Worm (Caenorhabditis elegans) whole organism, late embryonic: ENCODE data around the gene K08D10.10.

ENCODE experiments used
- C08G9.2 ChIP-seq: sonication (generic microtip); optimal IDR thresholded peaks from 2 replicates; lab custom pipeline; 2016; ENCODE audit warnings: mild to moderate bottlenecking, missing genetic modification characterization, moderate library complexity, missing compliant biosample characterization
- F13H6.1 ChIP-seq: sonication (generic microtip); optimal IDR thresholded peaks from 2 replicates; lab custom pipeline; 2016; ENCODE audit warnings: missing genetic modification characterization, missing compliant biosample characterization
- K02D7.2 ChIP-seq: sonication (generic microtip); optimal IDR thresholded peaks from 2 replicates; lab custom pipeline; 2017; ENCODE audit warnings: mild to moderate bottlenecking, missing genetic modification characterization, missing compliant biosample characterization
- ceh-14 ChIP-seq: sonication (generic microtip); optimal IDR thresholded peaks from 2 replicates; lab custom pipeline; 2016; ENCODE audit warnings: missing genotype, missing genetic modification characterization, missing compliant biosample characterization
- ceh-18 ChIP-seq: sonication (generic microtip); optimal IDR thresholded peaks from 2 replicates; lab custom pipeline; 2016; ENCODE audit warnings: missing genetic modification characterization, missing compliant biosample characterization
- ceh-22 ChIP-seq: sonication (generic microtip); optimal IDR thresholded peaks from 2 replicates; lab custom pipeline; 2017; ENCODE audit warnings: missing biosample characterization, missing genetic modification characterization
- ceh-24 ChIP-seq: sonication (generic microtip); optimal IDR thresholded peaks from 2 replicates; lab custom pipeline; 2016; ENCODE audit warnings: mild to moderate bottlenecking, missing genetic modification characterization, missing compliant biosample characterization
- ceh-30 ChIP-seq: fragments of 150-350 bp; optimal IDR thresholded peaks from 2 replicates; lab custom pipeline; 2014; ENCODE audit warnings: missing biosample characterization, missing genetic modification characterization
- ceh-31 ChIP-seq: sonication (generic microtip); optimal IDR thresholded peaks from 2 replicates; lab custom pipeline; 2016; ENCODE audit warnings: missing genetic modification characterization, missing compliant biosample characterization
- ceh-45 ChIP-seq: fragments of 200-800 bp; sonication (Bioruptor generic); IDR thresholded peaks from 2 replicates; pipeline ENCODE4 v1.3.6; 2022; ENCODE audit warnings: missing genetic modification reagents, missing genetic modification characterization, missing compliant biosample characterization
- ceh-48 ChIP-seq: sonication (generic microtip); optimal IDR thresholded peaks from 2 replicates; lab custom pipeline; 2016; ENCODE audit warnings: missing genetic modification characterization, inconsistent platforms, missing compliant biosample characterization
- ceh-6 ChIP-seq: fragments of 200-800 bp; sonication (Bioruptor generic); optimal IDR thresholded peaks from 2 replicates; lab custom pipeline; 2018; ENCODE audit warnings: mild to moderate bottlenecking, missing genetic modification characterization, missing compliant biosample characterization
- dmd-4 ChIP-seq: sonication (generic microtip); optimal IDR thresholded peaks from 2 replicates; lab custom pipeline; 2016; ENCODE audit warnings: borderline replicate concordance, missing genetic modification characterization, missing compliant biosample characterization
- elt-2 ChIP-seq: sonication (generic microtip); optimal IDR thresholded peaks from 2 replicates; lab custom pipeline; 2016; ENCODE audit warnings: missing genetic modification reagents, missing genetic modification characterization, missing compliant biosample characterization
- eyg-1 ChIP-seq: sonication (generic microtip); optimal IDR thresholded peaks from 2 replicates; lab custom pipeline; 2016; ENCODE audit warnings: missing genotype, missing genetic modification characterization, missing compliant biosample characterization
- fkh-6 ChIP-seq: sonication (generic microtip); optimal IDR thresholded peaks from 2 replicates; lab custom pipeline; 2016; ENCODE audit warnings: missing genetic modification characterization, missing compliant biosample characterization
- gmeb-2 ChIP-seq: sonication (generic microtip); optimal IDR thresholded peaks from 2 replicates; lab custom pipeline; 2016; ENCODE audit warnings: missing genetic modification characterization, inconsistent platforms, missing compliant biosample characterization
- hlh-15 ChIP-seq: sonication (generic microtip); optimal IDR thresholded peaks from 2 replicates; lab custom pipeline; 2016; ENCODE audit warnings: missing genetic modification characterization, missing compliant biosample characterization
- lim-6 ChIP-seq: sonication (generic microtip); optimal IDR thresholded peaks from 2 replicates; lab custom pipeline; 2016; ENCODE audit warnings: missing genetic modification characterization, missing compliant biosample characterization
- madf-2 ChIP-seq: sonication (generic microtip); optimal IDR thresholded peaks from 2 replicates; lab custom pipeline; 2017; ENCODE audit warnings: missing genetic modification characterization, missing compliant biosample characterization
- mec-3 ChIP-seq: sonication (generic microtip); optimal IDR thresholded peaks from 2 replicates; lab custom pipeline; 2016; ENCODE audit warnings: borderline replicate concordance, missing genetic modification characterization, missing compliant biosample characterization
- nfya-1 ChIP-seq: sonication (generic microtip); optimal IDR thresholded peaks from 2 replicates; lab custom pipeline; 2017; ENCODE audit warnings: missing genetic modification characterization, mild to moderate bottlenecking, missing compliant biosample characterization, antibody characterized with exemption, moderate library complexity
- nhr-11 ChIP-seq: fragments of 150-350 bp; optimal IDR thresholded peaks from 2 replicates; lab custom pipeline; 2014; ENCODE audit warnings: missing biosample characterization, missing genetic modification characterization
- nhr-232 ChIP-seq: sonication (generic microtip); optimal IDR thresholded peaks from 2 replicates; lab custom pipeline; 2016; ENCODE audit warnings: missing genetic modification characterization, missing compliant biosample characterization
- npax-4 ChIP-seq: sonication (generic microtip); optimal IDR thresholded peaks from 2 replicates; lab custom pipeline; 2016; ENCODE audit warnings: missing genetic modification characterization, missing compliant biosample characterization
- odd-2 ChIP-seq: sonication (generic microtip); optimal IDR thresholded peaks from 2 replicates; lab custom pipeline; 2017; ENCODE audit warnings: antibody characterized with exemption, mild to moderate bottlenecking, missing genetic modification characterization, missing compliant biosample characterization
- pag-3 ChIP-seq: sonication (generic microtip); optimal IDR thresholded peaks from 2 replicates; lab custom pipeline; 2016; ENCODE audit warnings: missing compliant biosample characterization, missing genetic modification characterization, borderline replicate concordance
- pax-1 ChIP-seq: fragments of 150-350 bp; optimal IDR thresholded peaks from 2 replicates; lab custom pipeline; 2014; ENCODE audit warnings: missing biosample characterization, missing genetic modification characterization
- pha-2 ChIP-seq: sonication (generic microtip); optimal IDR thresholded peaks from 2 replicates; lab custom pipeline; 2017; ENCODE audit warnings: mild to moderate bottlenecking, missing genetic modification characterization, missing compliant biosample characterization
- pha-4 ChIP-seq: fragments of 150-350 bp; optimal IDR thresholded peaks from 2 replicates; lab custom pipeline; 2018; ENCODE audit warnings: missing biosample characterization, missing genetic modification reagents, missing genetic modification characterization
- pqm-1 ChIP-seq: sonication (generic microtip); optimal IDR thresholded peaks from 2 replicates; lab custom pipeline; 2016; ENCODE audit warnings: missing genetic modification characterization, missing compliant biosample characterization
- ref-2 ChIP-seq: sonication (generic microtip); optimal IDR thresholded peaks from 2 replicates; lab custom pipeline; 2016; ENCODE audit warnings: missing genetic modification characterization, missing compliant biosample characterization
- syd-9 ChIP-seq: sonication (generic microtip); optimal IDR thresholded peaks from 2 replicates; lab custom pipeline; 2016; ENCODE audit warnings: mild to moderate bottlenecking, missing genetic modification characterization, moderate library complexity, missing compliant biosample characterization
- unc-55 ChIP-seq: sonication (generic microtip); optimal IDR thresholded peaks from 2 replicates; lab custom pipeline; 2017; ENCODE audit warnings: missing biosample characterization, missing genetic modification reagents, missing genetic modification characterization
- zip-5 ChIP-seq: sonication (generic microtip); optimal IDR thresholded peaks from 2 replicates; lab custom pipeline; 2016; ENCODE audit warnings: missing genetic modification characterization, missing compliant biosample characterization
- ztf-16 ChIP-seq: sonication (generic microtip); optimal IDR thresholded peaks from 2 replicates; lab custom pipeline; 2017; ENCODE audit warnings: missing genetic modification characterization, missing compliant biosample characterization

K08D10.10 gene

ce11 chrIV:4114526-4114925 is 37.5 kb upstream of the K08D10.10 start, which contains the start of gene F49F1.15:
TSS of gene F49F1.15 (minus strand) at chrIV:4114626.
- no peak for TF ChIP-seq ztf-16 (tag; lab: Kevin White, UChicago)
- TF ChIP-seq ceh-24 (tag; lab: Kevin White, UChicago) = no peak
- TF ChIP-seq ceh-6 (GFP tag; lab: Kevin White, UChicago) = no peak
- TF ChIP-seq syd-9 (tag; lab: Kevin White, UChicago) = no peak
- no peak for TF ChIP-seq ceh-18 (tag; lab: Kevin White, UChicago)
- TF ChIP-seq lim-6 (tag; lab: Kevin White, UChicago) = no peak
- no peak for TF ChIP-seq nhr-11 (tag; lab: Kevin White, UChicago)
- no peak for TF ChIP-seq K02D7.2
- TF ChIP-seq pha-4 (tag; lab: Kevin White, UChicago) = no peak
- no peak for TF ChIP-seq pax-1 (tag; lab: Kevin White, UChicago)
- no peak for TF ChIP-seq ceh-22 (tag; lab: Kevin White, UChicago)
- TF ChIP-seq fkh-6 (tag; lab: Kevin White, UChicago) = no peak
- TF ChIP-seq odd-2 = no peak
- no peak for TF ChIP-seq C08G9.2
- TF ChIP-seq, all 69 proteins: peak for 0

- no peak for TF ChIP-seq ceh-24 (tag; lab: Kevin White, UChicago)
- no peak for TF ChIP-seq elt-2 (tag; lab: Kevin White, UChicago)
- no peak for TF ChIP-seq gmeb-2 (tag; lab: Kevin White, UChicago)
- no peak for TF ChIP-seq lim-6 (tag; lab: Kevin White, UChicago)
- TF ChIP-seq mec-3 (tag; lab: Kevin White, UChicago) = no peak
- no peak for TF ChIP-seq nhr-11 (tag; lab: Kevin White, UChicago)
- no peak for TF ChIP-seq pha-2
- TF ChIP-seq ceh-18 (tag; lab: Kevin White, UChicago) = no peak
- TF ChIP-seq pqm-1 = no peak
- no peak for TF ChIP-seq ceh-30 (tag; lab: Kevin White, UChicago)
- no peak for TF ChIP-seq ref-2 (tag; lab: Kevin White, UChicago)
- no peak for TF ChIP-seq ceh-48
- TF ChIP-seq nhr-232 = no peak
- no peak for TF ChIP-seq hlh-15 (tag; lab: Kevin White, UChicago)
- TF ChIP-seq madf-2 (tag; lab: Kevin White, UChicago) = no peak
- TF ChIP-seq ceh-45 (GFP tag; lab: Robert Waterston, UW) = no peak
- TF ChIP-seq unc-55 (GFP tag; lab: Kevin White, UChicago) = no peak
- TF ChIP-seq npax-4 (tag; lab: Kevin White, UChicago) = no peak
- no peak for TF ChIP-seq ceh-31 (tag; lab: Kevin White, UChicago)
- TF ChIP-seq nfya-1 (tag; lab: Kevin White, UChicago) = no peak
Measured at ce11 chrIV:4115634-4116033, 36.4 kb upstream of the K08D10.10 start, which contains the start of the genes F49F1.4 and F49F1.2. TSS of gene F49F1.4 (minus strand) at chrIV:4115734. TSS of gene F49F1.2 (plus strand) at chrIV:4115943.

- TF ChIP-seq eyg-1 (no peak), ceh-45 (GFP tag; lab: Robert Waterston, UW) (no peak), ceh-14 (tag; lab: Kevin White, UChicago) (no peak), unc-55 (GFP tag; lab: Kevin White, UChicago) (no peak), dmd-4 (tag; lab: Kevin White, UChicago) (no peak), F13H6.1 (no peak), zip-5 (no peak)
Measured at ce11 chrIV:4117432-4117831, 34.6 kb upstream of the K08D10.10 start, which contains the start of gene drd-50. TSS of gene drd-50 (plus strand) at chrIV:4117732.

ce11 chrIV:4120263-4120662 is 31.8 kb upstream of the K08D10.10 start, which contains the start of gene F49F1.5:
TSS of gene F49F1.5 (minus strand) at chrIV:4120415.
- TF ChIP-seq pag-3 (tag; lab: Kevin White, UChicago) = no peak
- TF ChIP-seq, all 69 proteins: peak for 0
